Worm (Caenorhabditis elegans) whole organism, dauer: ENCODE data around the gene C44C10.3.

Experiments used
- unc-62 ChIP-seq: sonication (generic microtip); optimal IDR thresholded peaks from 2 replicates; lab custom pipeline; 2017; ENCODE audit warnings: missing biosample characterization, missing genetic modification reagents, missing genetic modification characterization

The C44C10.3 gene

ce11 chrX:11702236-11702635 lies at the start of gene C44C10.3:
Gene C44C10.3, plus strand, starts transcription at chrX:11702536.
- no peak for TF ChIP-seq unc-62 (GFP tag; lab: Kevin White, UChicago)

ce11 chrX:11656519-11657006 lies 45.8 kb upstream of the C44C10.3 start, which contains the start of gene T04F8.2:
Gene T04F8.2, minus strand, starts transcription at chrX:11656569.
- no peak for TF ChIP-seq unc-62 (GFP tag; lab: Kevin White, UChicago)

DNA sequence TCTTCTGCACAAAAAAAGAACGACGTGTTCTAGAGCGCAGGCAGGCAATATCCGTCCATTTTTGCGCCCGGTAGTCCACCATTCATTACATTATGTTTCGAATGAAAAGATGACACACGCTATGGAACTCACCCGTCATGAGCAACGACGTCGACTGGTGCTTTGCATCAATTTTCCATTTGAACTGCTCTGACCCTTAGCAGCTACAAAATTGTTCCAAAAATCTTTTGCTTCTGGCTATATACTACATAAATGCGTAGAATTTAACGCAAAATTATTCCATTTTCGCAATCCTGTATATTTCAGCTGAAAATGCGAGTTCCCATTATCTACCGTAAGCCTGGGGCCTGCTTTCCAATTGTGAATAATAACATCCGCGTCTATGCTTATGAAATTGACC lies 44.0 kb upstream of the C44C10.3 start, which contains the start of gene T04F8.3:
Gene T04F8.3 (plus strand): TSS at position 301 of the 400 bp plus-strand sequence.
- TF ChIP-seq unc-62 (GFP tag; lab: Kevin White, UChicago) = no peak

ce11 chrX:11661625-11662024 lies 40.7 kb upstream of the C44C10.3 start, which contains the start of gene sfxn-1.5:
Gene sfxn-1.5, minus strand, starts transcription at chrX:11661660.
- no peak for TF ChIP-seq unc-62 (GFP tag; lab: Kevin White, UChicago)

DNA sequence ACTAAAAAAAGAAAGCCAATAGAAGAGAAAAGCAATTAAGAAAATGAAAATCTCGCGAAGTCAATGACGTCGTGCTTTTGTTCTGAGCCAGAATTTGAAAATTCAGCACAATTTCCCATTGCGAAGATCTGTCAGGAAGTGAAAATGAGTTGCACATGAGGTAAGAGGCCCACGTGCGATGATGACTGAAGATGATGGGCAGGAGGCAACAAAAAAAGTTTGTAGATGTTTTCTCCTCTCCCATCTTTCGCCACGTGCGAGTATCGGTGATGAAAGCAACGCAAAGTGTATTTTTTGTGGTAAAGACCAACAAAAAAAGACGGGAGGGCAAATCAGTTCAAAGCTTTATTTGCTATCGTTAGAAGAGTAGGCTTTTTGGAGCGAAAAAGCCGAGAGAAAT lies 40.3 kb upstream of the C44C10.3 start:
- TF ChIP-seq unc-62 (GFP tag; lab: Kevin White, UChicago) = no peak

DNA sequence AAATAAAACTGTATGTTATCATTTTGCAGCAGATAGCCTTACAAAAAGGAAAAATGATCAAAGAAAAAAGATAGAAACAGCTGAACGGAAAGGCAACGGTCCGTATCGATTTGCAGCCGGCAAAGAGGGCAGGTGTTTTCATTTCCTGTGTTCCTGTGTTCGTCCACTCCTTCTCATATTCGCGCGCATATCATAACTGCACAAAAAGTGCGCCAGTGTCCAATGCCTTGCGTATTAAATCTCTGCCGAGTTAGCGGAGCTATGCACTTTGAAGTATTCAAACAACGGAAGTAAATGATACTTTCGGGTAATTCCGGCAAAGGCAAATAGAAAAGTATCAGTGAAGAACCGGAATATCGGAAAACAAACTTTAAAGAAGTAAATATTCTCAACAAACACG lies 39.8 kb upstream of the C44C10.3 start:
- no peak for TF ChIP-seq unc-62 (GFP tag; lab: Kevin White, UChicago)

DNA sequence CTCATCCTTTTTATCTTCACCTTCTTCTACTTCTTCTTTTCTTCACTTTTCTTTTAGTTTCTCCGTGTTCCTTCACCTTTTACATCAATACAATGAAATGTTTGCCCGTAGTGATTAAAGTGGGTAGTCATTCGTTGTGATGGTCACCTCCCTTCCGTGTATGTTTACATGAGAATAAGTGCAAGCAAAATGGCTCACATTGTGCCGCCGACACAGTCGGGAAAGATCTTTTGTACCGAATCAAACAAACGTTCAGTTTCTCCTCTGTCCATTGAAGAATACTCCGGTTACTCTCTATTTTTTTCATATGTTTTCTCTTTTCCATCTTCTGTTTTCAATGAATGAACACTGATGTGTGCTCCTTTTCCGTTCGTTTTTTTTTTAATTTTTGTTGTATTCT lies 38.2 kb upstream of the C44C10.3 start:
- no peak for TF ChIP-seq unc-62 (GFP tag; lab: Kevin White, UChicago)

DNA sequence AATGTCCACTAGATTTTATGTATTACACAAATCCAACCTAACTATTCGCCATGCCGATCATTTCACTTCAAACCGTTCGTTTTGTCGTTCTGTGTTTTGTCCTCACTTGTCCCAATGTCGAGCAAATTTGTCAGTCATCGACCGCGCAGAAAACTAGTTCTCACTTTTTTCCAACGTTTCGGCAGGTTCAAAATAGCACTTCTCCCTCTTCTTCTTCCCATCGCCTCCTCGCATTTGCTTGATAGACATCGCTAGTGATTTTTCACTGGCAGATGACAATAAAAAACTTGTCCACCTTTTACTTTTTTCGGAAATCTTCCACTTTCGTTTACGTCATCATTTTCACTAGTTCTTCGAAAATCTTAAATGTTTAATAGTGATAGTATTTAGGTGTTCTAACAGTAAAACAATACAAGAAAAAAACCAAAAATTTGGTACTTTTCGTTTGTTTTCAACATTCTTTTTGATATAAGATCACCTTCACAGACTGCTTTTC lies 36.8 kb upstream of the C44C10.3 start:
- TF ChIP-seq unc-62 (GFP tag; lab: Kevin White, UChicago) = no peak

ce11 chrX:11666545-11667177 lies 35.7 kb upstream of the C44C10.3 start, which contains the start of gene noca-2:
Gene noca-2, plus strand, starts transcription at chrX:11667127.
- TF ChIP-seq unc-62 (GFP tag; lab: Kevin White, UChicago) = no peak

DNA sequence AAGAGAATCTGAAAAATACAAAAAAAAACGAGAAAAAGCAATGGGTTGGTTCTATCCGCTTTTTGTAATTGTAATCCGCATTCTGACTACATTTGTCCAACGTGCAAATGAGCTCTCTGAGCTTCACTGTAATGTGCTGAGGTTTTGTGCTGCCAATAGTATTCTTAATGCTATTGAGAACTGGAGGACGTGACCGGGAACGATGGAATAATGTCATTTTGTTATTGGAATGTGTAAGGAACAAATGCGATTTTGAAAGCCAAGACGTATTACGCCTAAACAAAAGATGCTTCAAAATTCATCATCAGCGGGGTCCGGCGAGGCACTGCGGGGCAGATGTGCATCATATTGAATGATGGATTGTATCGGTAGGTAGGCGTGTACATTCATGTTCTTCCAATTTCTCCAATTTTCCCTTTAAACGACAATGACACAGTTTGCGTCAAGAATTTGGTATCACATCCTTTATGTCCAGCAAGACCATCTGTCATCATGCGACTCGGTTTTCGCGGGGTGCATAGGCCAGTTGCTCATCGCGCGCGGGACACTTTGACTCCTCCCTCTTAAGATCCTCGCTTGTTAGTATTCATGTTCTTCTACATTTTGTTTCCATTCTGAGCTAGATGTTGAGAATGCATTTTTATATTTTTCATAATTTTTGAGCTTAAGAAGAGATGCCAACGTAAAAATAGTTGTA lies 29.1 kb upstream of the C44C10.3 start:
- TF ChIP-seq unc-62 (GFP tag; lab: Kevin White, UChicago) = no peak

DNA sequence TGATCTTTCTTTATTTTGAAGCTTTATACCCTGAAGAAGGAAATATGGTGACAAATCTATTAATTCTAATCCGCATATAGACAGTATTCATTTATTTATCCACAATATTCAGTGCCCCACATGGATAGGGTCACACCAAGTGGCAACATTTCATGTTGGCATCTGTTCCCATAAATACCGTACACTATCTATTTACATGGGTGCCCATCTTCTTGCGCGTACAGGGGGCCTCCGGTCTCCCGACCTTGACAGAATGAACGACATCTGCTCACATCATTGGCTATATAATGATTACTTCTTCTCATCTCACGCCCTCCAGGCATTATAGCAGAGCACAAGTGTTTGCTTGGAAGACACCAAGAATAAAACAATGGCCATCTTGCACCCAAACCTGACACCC lies 26.8 kb upstream of the C44C10.3 start:
- TF ChIP-seq unc-62 (GFP tag; lab: Kevin White, UChicago) = no peak

ce11 chrX:11679211-11679977 lies 22.9 kb upstream of the C44C10.3 start:
- TF ChIP-seq unc-62 (GFP tag; lab: Kevin White, UChicago) = no peak

DNA sequence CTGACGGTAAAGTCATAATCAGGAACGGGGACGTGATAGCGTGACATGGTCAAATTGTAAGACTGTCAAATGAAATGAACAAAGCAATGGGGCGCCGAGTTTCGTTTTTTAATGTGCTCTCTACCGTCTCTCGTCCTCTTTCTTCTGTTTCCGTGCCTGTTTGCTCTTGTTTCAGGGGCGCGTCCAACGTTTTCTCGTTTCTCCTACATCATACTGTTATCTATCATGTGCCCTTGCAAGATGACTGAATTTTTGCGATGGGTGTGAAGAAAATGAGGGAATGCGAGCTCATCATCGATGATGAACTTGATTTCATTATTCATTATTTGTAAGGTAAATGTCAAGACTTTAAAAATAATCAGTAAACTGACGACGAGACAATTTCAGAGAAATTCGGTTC lies 21.5 kb upstream of the C44C10.3 start, which contains the start of gene T04F8.7:
Gene T04F8.7 (minus strand): TSS at position 130 of the 400 bp plus-strand sequence.
- no peak for TF ChIP-seq unc-62 (GFP tag; lab: Kevin White, UChicago)

- no peak for TF ChIP-seq unc-62 (GFP tag; lab: Kevin White, UChicago)
Measured at ce11 chrX:11684261-11684660, 18.1 kb upstream of the C44C10.3 start, which contains the start of gene hnd-1. Gene hnd-1, plus strand, starts transcription at chrX:11684561.

DNA sequence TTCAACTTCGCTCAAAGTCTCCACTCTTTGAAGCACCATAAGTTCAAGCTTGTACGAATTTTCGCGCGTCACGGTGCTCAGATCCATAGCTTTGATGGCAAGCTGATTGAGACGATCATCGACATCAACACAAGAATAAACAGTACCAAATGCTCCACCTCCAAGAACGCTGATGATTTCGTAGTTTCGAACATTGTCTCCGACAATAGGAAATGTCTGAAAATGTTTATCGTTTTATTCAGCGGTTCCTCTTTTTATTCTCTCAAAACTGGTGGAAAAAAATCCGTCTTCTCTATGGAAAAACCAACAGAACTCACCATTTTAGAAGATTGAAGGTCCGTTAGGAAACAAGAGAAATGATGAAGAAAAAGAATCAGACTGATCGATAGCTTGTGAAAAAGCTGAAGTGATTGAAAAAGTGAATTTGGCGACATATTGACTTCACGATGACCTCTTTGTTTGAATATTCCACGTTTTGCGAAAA lies 14.5 kb upstream of the C44C10.3 start, which contains the start of gene C44C10.7:
Gene C44C10.7 (minus strand): TSS at position 434 of the 484 bp plus-strand sequence.
- no peak for TF ChIP-seq unc-62 (GFP tag; lab: Kevin White, UChicago)
